Worm (Caenorhabditis elegans) whole organism, young adult: ENCODE measurements around the gene syd-1.

Experiments used
- C06A6.2 ChIP-seq: fragments of 200-800 bp; sonication (Bioruptor generic); conservative IDR thresholded peaks from 2 replicates; pipeline ENCODE4 v1.3.6; 2022; ENCODE audit warnings: missing genetic modification characterization, missing compliant biosample characterization
- C17E4.6 ChIP-seq: fragments of 200-800 bp; sonication (Bioruptor generic); IDR thresholded peaks from 2 replicates; pipeline ENCODE4 v1.3.6; 2022; ENCODE audit warnings: missing genetic modification reagents, missing genetic modification characterization, missing compliant biosample characterization
- F10E7.11 ChIP-seq: sonication (generic microtip); optimal IDR thresholded peaks from 2 replicates; lab custom pipeline; 2017; ENCODE audit warnings: mild to moderate bottlenecking, missing genetic modification characterization, moderate library complexity, missing compliant biosample characterization
- F37B4.10 ChIP-seq: fragments of 200-800 bp; sonication (Bioruptor generic); IDR thresholded peaks from 2 replicates; pipeline ENCODE4 v1.3.6; 2022; ENCODE audit warnings: missing genetic modification characterization, missing compliant biosample characterization
- F39B2.1 ChIP-seq: fragments of 200-800 bp; sonication (Bioruptor generic); IDR thresholded peaks from 2 replicates; pipeline ENCODE4 v1.3.6; 2022; ENCODE audit warnings: missing genetic modification reagents, missing genetic modification characterization, missing compliant biosample characterization
- F49E8.2 ChIP-seq: sonication (generic microtip); optimal IDR thresholded peaks from 3 replicates; lab custom pipeline; 2017; ENCODE audit warnings: missing genetic modification characterization, mild to moderate bottlenecking, missing compliant biosample characterization, antibody characterized with exemption, moderate library complexity; ENCODE audit not compliant: insufficient read depth
- F52B5.7 ChIP-seq: sonication (generic microtip); optimal IDR thresholded peaks from 2 replicates; lab custom pipeline; 2016; ENCODE audit warnings: mild to moderate bottlenecking, missing genetic modification characterization, missing compliant biosample characterization
- F57A8.1 ChIP-seq: fragments of 200-800 bp; sonication (Bioruptor generic); optimal IDR thresholded peaks from 2 replicates; lab custom pipeline; 2018; ENCODE audit warnings: mild to moderate bottlenecking, missing genetic modification characterization, moderate library complexity, missing compliant biosample characterization
- K12H6.12 ChIP-seq: fragments of 200-800 bp; sonication (Bioruptor generic); optimal IDR thresholded peaks from 2 replicates; lab custom pipeline; 2018; ENCODE audit warnings: mild to moderate bottlenecking, missing genetic modification characterization, missing compliant biosample characterization
- T07F8.4 ChIP-seq: sonication (generic microtip); optimal IDR thresholded peaks from 2 replicates; lab custom pipeline; 2016; ENCODE audit warnings: mild to moderate bottlenecking, missing genetic modification characterization, moderate library complexity, missing compliant biosample characterization
- Y53F4B.3 ChIP-seq: fragments of 200-800 bp; sonication (Bioruptor generic); IDR thresholded peaks from 2 replicates; pipeline ENCODE4 v1.3.6; 2022; ENCODE audit warnings: missing genetic modification reagents, missing genetic modification characterization, missing compliant biosample characterization
- Y56A3A.18 ChIP-seq: fragments of 200-800 bp; sonication (Bioruptor generic); IDR thresholded peaks from 2 replicates; pipeline ENCODE4 v1.3.6; 2022; ENCODE audit warnings: missing genetic modification reagents, missing genetic modification characterization, missing compliant biosample characterization
- ccch-3 ChIP-seq: fragments of 200-800 bp; sonication (Bioruptor generic); optimal IDR thresholded peaks from 2 replicates; lab custom pipeline; 2018; ENCODE audit warnings: mild to moderate bottlenecking, missing genetic modification characterization, missing compliant biosample characterization
- ceh-27 ChIP-seq: fragments of 200-800 bp; sonication (Bioruptor generic); optimal IDR thresholded peaks from 2 replicates; lab custom pipeline; 2018; ENCODE audit warnings: mild to moderate bottlenecking, missing genetic modification characterization, moderate library complexity, missing compliant biosample characterization
- dox-1 ChIP-seq: fragments of 200-800 bp; sonication (Bioruptor generic); IDR thresholded peaks from 2 replicates; pipeline ENCODE4 v1.3.6; 2022; ENCODE audit warnings: missing genetic modification reagents, missing genetic modification characterization, missing compliant biosample characterization
- dpff-1 ChIP-seq: sonication (generic microtip); optimal IDR thresholded peaks from 2 replicates; lab custom pipeline; 2017; ENCODE audit warnings: mild to moderate bottlenecking, missing genetic modification characterization, missing compliant biosample characterization
- dpl-1 ChIP-seq: fragments of 150-350 bp; optimal IDR thresholded peaks from 2 replicates; lab custom pipeline; 2014; ENCODE audit warnings: missing biosample characterization, missing genetic modification reagents, missing genetic modification characterization
- egl-18 ChIP-seq: fragments of 200-800 bp; sonication (Bioruptor generic); IDR thresholded peaks from 2 replicates; pipeline ENCODE4 v1.3.6; 2022; ENCODE audit warnings: missing genetic modification reagents, missing genetic modification characterization, missing compliant biosample characterization
- let-526 ChIP-seq: fragments of 200-800 bp; sonication (Bioruptor generic); IDR thresholded peaks from 2 replicates; pipeline ENCODE4 v1.3.6; 2022; ENCODE audit warnings: missing genetic modification reagents, missing genetic modification characterization, missing compliant biosample characterization
- let-607 ChIP-seq, 2 experiments: fragments of 200-800 bp in 1 of 2; sonication (Bioruptor generic) in 1 of 2; sonication (generic microtip) in 1 of 2; optimal IDR thresholded peaks; 2 replicates each; lab custom pipeline; 2016 to 2018; ENCODE audit warnings: mild to moderate bottlenecking in 2 of 2, missing compliant biosample characterization in 2 of 2, missing genetic modification characterization in 2 of 2, moderate library complexity in 2 of 2, missing genotype in 1 of 2
- lin-54 ChIP-seq: fragments of 200-800 bp; sonication (Bioruptor generic); optimal IDR thresholded peaks from 2 replicates; lab custom pipeline; 2018; ENCODE audit warnings: mild to moderate bottlenecking, missing genetic modification characterization, missing compliant biosample characterization
- lsl-1 ChIP-seq: fragments of 200-800 bp; sonication (Bioruptor generic); optimal IDR thresholded peaks from 2 replicates; lab custom pipeline; 2018; ENCODE audit warnings: mild to moderate bottlenecking, missing genetic modification characterization, moderate library complexity, missing compliant biosample characterization
- madf-3 ChIP-seq: fragments of 200-800 bp; sonication (Bioruptor generic); IDR thresholded peaks from 2 replicates; pipeline ENCODE4 v1.3.6; 2022; ENCODE audit warnings: missing genetic modification reagents, missing genetic modification characterization, missing compliant biosample characterization
- madf-8 ChIP-seq: fragments of 200-800 bp; sonication (Bioruptor generic); conservative IDR thresholded peaks from 2 replicates; pipeline ENCODE4 v1.3.6; 2022; ENCODE audit warnings: missing genetic modification reagents, missing genetic modification characterization, missing compliant biosample characterization
- mcd-1 ChIP-seq: fragments of 200-800 bp; sonication (Bioruptor generic); IDR thresholded peaks from 2 replicates; pipeline ENCODE4 v1.3.6; 2022; ENCODE audit warnings: missing genetic modification reagents, missing genetic modification characterization, missing compliant biosample characterization
- nhr-179 ChIP-seq: sonication (generic microtip); optimal IDR thresholded peaks from 2 replicates; lab custom pipeline; 2016; ENCODE audit warnings: mild to moderate bottlenecking, missing genetic modification characterization, missing compliant biosample characterization
- nhr-27 ChIP-seq: fragments of 200-800 bp; sonication (Bioruptor generic); optimal IDR thresholded peaks from 2 replicates; lab custom pipeline; 2018; ENCODE audit warnings: mild to moderate bottlenecking, missing genetic modification characterization, moderate library complexity, missing compliant biosample characterization
- nhr-80 ChIP-seq: sonication (generic microtip); optimal IDR thresholded peaks from 2 replicates; lab custom pipeline; 2016; ENCODE audit warnings: missing genetic modification characterization, missing compliant biosample characterization
- pbrm-1 ChIP-seq: fragments of 200-800 bp; sonication (Bioruptor generic); IDR thresholded peaks from 2 replicates; pipeline ENCODE4 v1.3.6; 2022; ENCODE audit warnings: missing genetic modification reagents, missing genetic modification characterization, missing compliant biosample characterization
- pha-4 ChIP-seq: fragments of 150-350 bp; sonication (generic microtip); optimal IDR thresholded peaks from 2 replicates; lab custom pipeline; 2014; ENCODE audit warnings: missing biosample characterization, missing genetic modification reagents, missing genetic modification characterization
- snpc-1.3 ChIP-seq: sonication (generic microtip); optimal IDR thresholded peaks from 2 replicates; lab custom pipeline; 2017; ENCODE audit warnings: missing genetic modification characterization, mild to moderate bottlenecking, missing compliant biosample characterization, antibody characterized with exemption, moderate library complexity, missing genotype, missing genetic modification reagents; ENCODE audit not compliant: insufficient read depth
- somi-1 ChIP-seq: fragments of 200-800 bp; sonication (Bioruptor generic); optimal IDR thresholded peaks from 2 replicates; lab custom pipeline; 2018; ENCODE audit warnings: mild to moderate bottlenecking, missing genetic modification characterization, missing compliant biosample characterization
- sptf-2 ChIP-seq: fragments of 200-800 bp; sonication (Bioruptor generic); optimal IDR thresholded peaks from 2 replicates; lab custom pipeline; 2018; ENCODE audit warnings: mild to moderate bottlenecking, missing genetic modification characterization, missing compliant biosample characterization
- tbp1 ChIP-seq: fragments of 200-800 bp; sonication (Bioruptor generic); optimal IDR thresholded peaks from 2 replicates; lab custom pipeline; 2018; ENCODE audit warnings: mild to moderate bottlenecking, missing genetic modification characterization, missing compliant biosample characterization
- zfh-2 ChIP-seq: fragments of 200-800 bp; sonication (Bioruptor generic); conservative IDR thresholded peaks from 2 replicates; pipeline ENCODE4 v1.3.6; 2022; ENCODE audit warnings: missing genetic modification reagents, missing genetic modification characterization, missing compliant biosample characterization
- ztf-22 ChIP-seq: fragments of 200-800 bp; sonication (Bioruptor generic); optimal IDR thresholded peaks from 2 replicates; lab custom pipeline; 2018; ENCODE audit warnings: mild to moderate bottlenecking, missing genetic modification characterization, moderate library complexity, missing compliant biosample characterization
- ztf-26 ChIP-seq: sonication (generic microtip); optimal IDR thresholded peaks from 2 replicates; lab custom pipeline; 2017; ENCODE audit warnings: missing genetic modification characterization, missing compliant biosample characterization

Gene syd-1

DNA sequence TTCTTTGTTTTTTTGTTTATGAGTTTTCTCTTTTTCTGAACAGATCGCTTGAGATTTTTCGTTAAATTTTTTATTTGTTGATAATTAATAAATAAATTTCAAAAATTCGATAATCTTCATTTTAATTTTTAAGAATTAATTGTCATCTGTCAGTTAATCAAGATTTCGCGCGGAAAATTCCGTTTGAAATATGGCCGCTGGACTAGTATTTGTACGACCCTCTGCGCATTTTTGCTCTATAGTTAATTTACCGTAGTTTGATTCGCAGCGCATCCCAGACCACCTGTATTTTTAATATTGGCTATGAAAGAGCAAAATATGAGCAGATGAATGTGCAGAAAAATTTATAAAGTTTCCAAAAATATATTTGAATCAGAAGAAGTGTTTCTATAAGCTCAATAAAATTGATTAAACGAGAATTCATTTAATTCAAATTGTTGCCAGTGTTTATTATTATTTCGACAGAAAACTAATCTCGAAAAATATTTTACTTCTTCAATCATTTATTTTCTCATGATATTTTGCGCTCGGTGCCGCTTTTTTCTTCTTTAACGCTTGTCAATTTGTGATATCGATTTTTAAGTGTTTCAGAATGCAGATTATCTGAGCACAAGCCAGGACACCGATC is 57.0 kb downstream of the syd-1 start, which contains the start of gene nfi-1 (continued):
- peak; percentile 42; the same call in 1 of the 2 replicates for TF ChIP-seq dox-1 (GFP tag; lab: Robert Waterston, UW)
- no peak for TF ChIP-seq tbp1 (GFP tag; lab: Kevin White, UChicago)
- no peak for TF ChIP-seq snpc-1.3 (tag; lab: Kevin White, UChicago)
- peak; percentile 49; the same call in 1 of the 2 replicates for TF ChIP-seq mcd-1 (GFP tag; lab: Robert Waterston, UW)
- TF ChIP-seq F37B4.10 (GFP tag; lab: Robert Waterston, UW): no peak
- no peak for TF ChIP-seq C17E4.6 (GFP tag; lab: Robert Waterston, UW)
- peak; percentile 49 for TF ChIP-seq lsl-1 (GFP tag; lab: Kevin White, UChicago)
- TF ChIP-seq egl-18: no peak
- no peak for TF ChIP-seq F57A8.1 (GFP tag; lab: Kevin White, UChicago)
- no peak for TF ChIP-seq let-526 (GFP tag; lab: Robert Waterston, UW)
- peak; percentile 35 for TF ChIP-seq nhr-80 (tag; lab: Kevin White, UChicago)
- TF ChIP-seq C06A6.2 (GFP tag; lab: Robert Waterston, UW): no peak
- TF ChIP-seq nhr-179 (tag; lab: Kevin White, UChicago): no peak
- TF ChIP-seq F52B5.7 (tag; lab: Kevin White, UChicago): no peak
- TF ChIP-seq F39B2.1: no peak
- TF ChIP-seq ceh-27 (GFP tag; lab: Kevin White, UChicago): peak; percentile 51
- no peak for TF ChIP-seq dpff-1 (tag; lab: Kevin White, UChicago)
- TF ChIP-seq madf-3: no peak
- TF ChIP-seq ztf-22: no peak
- TF ChIP-seq ztf-26 (tag; lab: Kevin White, UChicago): no peak
- no peak for TF ChIP-seq let-607 (tag; optimal IDR thresholded peaks at IDR 0.05; lab: Kevin White, UChicago)
- no peak for TF ChIP-seq madf-8 (GFP tag; lab: Robert Waterston, UW)
- no peak for TF ChIP-seq F49E8.2
- TF ChIP-seq ccch-3 (GFP tag; lab: Kevin White, UChicago): no peak
- TF ChIP-seq T07F8.4: no peak
- no peak for TF ChIP-seq sptf-2 (GFP tag; lab: Kevin White, UChicago)
- TF ChIP-seq Y53F4B.3 (GFP tag; lab: Robert Waterston, UW): no peak
- TF ChIP-seq Y56A3A.18: no peak
- peak; percentile 22 for TF ChIP-seq dpl-1 (GFP tag; lab: Kevin White, UChicago)
- peak; percentile 32 for TF ChIP-seq K12H6.12 (tag; lab: Kevin White, UChicago)
- no peak for TF ChIP-seq F10E7.11 (tag; lab: Kevin White, UChicago)
- TF ChIP-seq lin-54 (GFP tag; lab: Kevin White, UChicago): peak; percentile 36
- no peak for TF ChIP-seq pbrm-1 (GFP tag; lab: Robert Waterston, UW)
- TF ChIP-seq pha-4 (tag; lab: Kevin White, UChicago): no peak
- TF ChIP-seq nhr-27 (tag; lab: Kevin White, UChicago): no peak
- TF ChIP-seq zfh-2 (GFP tag; lab: Robert Waterston, UW): no peak
- no peak for TF ChIP-seq somi-1
